Worm (Caenorhabditis elegans): Measurements from ENCODE around the gene cpsf-3.

The cpsf-3 gene

ce11 chrIV:13241340-13241739 lies 41.3 kb downstream of the cpsf-3 start:
- no peak for TF ChIP-seq unc-62 (GFP tag; optimal IDR thresholded peaks at IDR 0.05)

ce11 chrIV:13240842-13241143 lies 41.9 kb downstream of the cpsf-3 start, which contains the start of gene lin-54:
Gene lin-54 (plus strand): TSS chrIV:13241044.
- no peak for TF ChIP-seq unc-62 (GFP tag; optimal IDR thresholded peaks at IDR 0.05)

- TF ChIP-seq unc-62 (GFP tag; optimal IDR thresholded peaks at IDR 0.05) = no peak
These were observed 42.4 kb downstream of the cpsf-3 start, which contains the start of gene rpl-12 for ce11 chrIV:13240078-13240841. Gene rpl-12 (minus strand): TSS chrIV:13240651.

ce11 chrIV:13238943-13239861 lies 43.5 kb downstream of the cpsf-3 start, which contains the start of gene tag-115:
Gene tag-115 (minus strand): TSS chrIV:13239414.
- no peak for TF ChIP-seq unc-62 (GFP tag; optimal IDR thresholded peaks at IDR 0.05)

- TF ChIP-seq unc-62 (GFP tag; optimal IDR thresholded peaks at IDR 0.05) = no peak
These were observed 46.2 kb downstream of the cpsf-3 start, which contains the start of gene pwp-1 for ce11 chrIV:13236485-13236884. Gene pwp-1 (minus strand): TSS chrIV:13236585.

ce11 chrIV:13231393-13231792 lies 51.3 kb downstream of the cpsf-3 start:
- TF ChIP-seq unc-62 (GFP tag; optimal IDR thresholded peaks at IDR 0.05) = no peak

Measured in whole organism, dauer.